Worm (Caenorhabditis elegans): ENCODE results near the gene bath-45.

Gene bath-45

ce11 chrII:13152409-13152808, 29.6 kb downstream of the bath-45 start:
- no peak for TF ChIP-seq pes-1 (GFP tag; IDR thresholded peaks at IDR 0.05)
- TF ChIP-seq tbx-37 (GFP tag; conservative IDR thresholded peaks at IDR 0.05), result no peak
- no peak for TF ChIP-seq ceh-36 (tag; optimal IDR thresholded peaks at IDR 0.05)

ce11 chrII:13153299-13153698, 30.5 kb downstream of the bath-45 start, which contains the start of gene spe-18:
Gene spe-18 (minus strand): TSS chrII:13153399.
- TF ChIP-seq hmg-4 (GFP tag; optimal IDR thresholded peaks at IDR 0.05) (no peak), tbx-11 (GFP tag; IDR thresholded peaks at IDR 0.05) (no peak)

- TF ChIP-seq scrt-1 (GFP tag; IDR thresholded peaks at IDR 0.05), result no peak
- no peak for TF ChIP-seq F13C5.2 (tag; optimal IDR thresholded peaks at IDR 0.05)
- no peak for TF ChIP-seq ama-1 (optimal IDR thresholded peaks at IDR 0.05)
- TF ChIP-seq ceh-36 (tag; optimal IDR thresholded peaks at IDR 0.05), result no peak
- no peak for TF ChIP-seq tbx-11 (GFP tag; IDR thresholded peaks at IDR 0.05)
- TF ChIP-seq flt-1 (GFP tag; IDR thresholded peaks at IDR 0.05), result no peak
- no peak for TF ChIP-seq ets-7 (tag; optimal IDR thresholded peaks at IDR 0.05)
These were observed 33.3 kb downstream of the bath-45 start for ce11 chrII:13156071-13156470.

ce11 chrII:13156971-13157370, 34.2 kb downstream of the bath-45 start, which contains the start of the genes hpr-17 and F32A11.1:
Gene hpr-17 (minus strand): TSS chrII:13157047.
Gene F32A11.1 (plus strand): TSS chrII:13157329.
- TF ChIP-seq scrt-1 (GFP tag; IDR thresholded peaks at IDR 0.05) (no peak), ama-1 (optimal IDR thresholded peaks at IDR 0.05) (no peak), sea-1 (GFP tag; conservative IDR thresholded peaks at IDR 0.05) (no peak), flt-1 (GFP tag; IDR thresholded peaks at IDR 0.05) (no peak), pes-1 (GFP tag; IDR thresholded peaks at IDR 0.05) (0 out of 2 replicates have a peak, but pooled peaks have one; percentile 23)

- no peak for TF ChIP-seq ama-1 (optimal IDR thresholded peaks at IDR 0.05)
- TF ChIP-seq B0310.2 (tag; optimal IDR thresholded peaks at IDR 0.05), result no peak
- no peak for TF ChIP-seq hnd-1 (tag; optimal IDR thresholded peaks at IDR 0.05)
- TF ChIP-seq tbx-37 (GFP tag; conservative IDR thresholded peaks at IDR 0.05), result no peak
- no peak for TF ChIP-seq tbx-11 (GFP tag; IDR thresholded peaks at IDR 0.05)
These were observed 37.0 kb downstream of the bath-45 start for ce11 chrII:13159869-13160268.

ce11 chrII:13163009-13163408, 40.2 kb downstream of the bath-45 start:
- TF ChIP-seq ceh-36 (tag; optimal IDR thresholded peaks at IDR 0.05) (no peak), hmbx-1 (tag; optimal IDR thresholded peaks at IDR 0.05) (no peak), aly-1 (tag; optimal IDR thresholded peaks at IDR 0.05) (no peak), flt-1 (GFP tag; IDR thresholded peaks at IDR 0.05) (no peak)

ce11 chrII:13164062-13164461, 41.2 kb downstream of the bath-45 start:
- TF ChIP-seq hmg-4 (GFP tag; optimal IDR thresholded peaks at IDR 0.05) (no peak), hnd-1 (tag; optimal IDR thresholded peaks at IDR 0.05) (no peak), B0310.2 (tag; optimal IDR thresholded peaks at IDR 0.05) (no peak), tbx-37 (GFP tag; conservative IDR thresholded peaks at IDR 0.05) (no peak), pes-1 (GFP tag; IDR thresholded peaks at IDR 0.05) (no peak), ama-1 (optimal IDR thresholded peaks at IDR 0.05) (no peak), sea-1 (GFP tag; conservative IDR thresholded peaks at IDR 0.05) (no peak), aly-1 (tag; optimal IDR thresholded peaks at IDR 0.05) (no peak), hmbx-1 (tag; optimal IDR thresholded peaks at IDR 0.05) (no peak), ceh-13 (GFP tag; optimal IDR thresholded peaks at IDR 0.05) (no peak)

ce11 chrII:13165683-13166259, 43.0 kb downstream of the bath-45 start, which contains the start of gene moe-3:
Gene moe-3 (minus strand): TSS chrII:13165733.
- TF ChIP-seq hmbx-1 (tag; optimal IDR thresholded peaks at IDR 0.05) (no peak), F13C5.2 (tag; optimal IDR thresholded peaks at IDR 0.05) (no peak), aly-1 (tag; optimal IDR thresholded peaks at IDR 0.05) (no peak), scrt-1 (GFP tag; IDR thresholded peaks at IDR 0.05) (no peak), tra-4 (tag; optimal IDR thresholded peaks at IDR 0.05) (no peak), ceh-36 (tag; optimal IDR thresholded peaks at IDR 0.05) (no peak), flt-1 (GFP tag; IDR thresholded peaks at IDR 0.05) (no peak), ets-7 (tag; optimal IDR thresholded peaks at IDR 0.05) (no peak), tbx-11 (GFP tag; IDR thresholded peaks at IDR 0.05) (no peak), hmg-4 (GFP tag; optimal IDR thresholded peaks at IDR 0.05) (no peak), hnd-1 (tag; optimal IDR thresholded peaks at IDR 0.05) (no peak), B0310.2 (tag; optimal IDR thresholded peaks at IDR 0.05) (no peak)

- TF ChIP-seq flt-1 (GFP tag; IDR thresholded peaks at IDR 0.05), result no peak
- TF ChIP-seq ceh-13 (GFP tag; optimal IDR thresholded peaks at IDR 0.05), result no peak
- TF ChIP-seq ama-1 (optimal IDR thresholded peaks at IDR 0.05), result no peak
- TF ChIP-seq scrt-1 (GFP tag; IDR thresholded peaks at IDR 0.05), result no peak
- no peak for TF ChIP-seq hnd-1 (tag; optimal IDR thresholded peaks at IDR 0.05)
- TF ChIP-seq F13C5.2 (tag; optimal IDR thresholded peaks at IDR 0.05), result no peak
- no peak for TF ChIP-seq sea-1 (GFP tag; conservative IDR thresholded peaks at IDR 0.05)
- TF ChIP-seq aly-1 (tag; optimal IDR thresholded peaks at IDR 0.05), result no peak
- TF ChIP-seq hmg-4 (GFP tag; optimal IDR thresholded peaks at IDR 0.05), result no peak
- no peak for TF ChIP-seq B0310.2 (tag; optimal IDR thresholded peaks at IDR 0.05)
- no peak for TF ChIP-seq tbx-11 (GFP tag; IDR thresholded peaks at IDR 0.05)
- no peak for TF ChIP-seq ceh-36 (tag; optimal IDR thresholded peaks at IDR 0.05)
- TF ChIP-seq pes-1 (GFP tag; IDR thresholded peaks at IDR 0.05), result no peak
- TF ChIP-seq ets-7 (tag; optimal IDR thresholded peaks at IDR 0.05), result no peak
- TF ChIP-seq hmbx-1 (tag; optimal IDR thresholded peaks at IDR 0.05), result no peak
These were observed 44.7 kb downstream of the bath-45 start for ce11 chrII:13167493-13167892.
